Fruit fly (Drosophila melanogaster): Measurements from ENCODE around the gene Gr64d.

Gene Gr64d

dm6 chr3L:4071561-4072049 lies 39.7 kb downstream of the Gr64d start, which contains the start of gene wit:
Gene wit (minus strand): TSS chr3L:4071717.
- TF ChIP-seq Mio (GFP tag; optimal IDR thresholded peaks at IDR 0.05) (no peak), Hr83 (GFP tag; optimal IDR thresholded peaks at IDR 0.05; ENCODE audit: poor library complexity, severe bottlenecking) (peak; percentile 38), OdsH (GFP tag; optimal IDR thresholded peaks at IDR 0.05) (no peak), foxo (GFP tag; optimal IDR thresholded peaks at IDR 0.05) (no peak), dsf (GFP tag; optimal IDR thresholded peaks at IDR 0.05; ENCODE audit: borderline replicate concordance) (no peak), usp (GFP tag; optimal IDR thresholded peaks at IDR 0.05) (no peak), brk (GFP tag; optimal IDR thresholded peaks at IDR 0.05) (peak; percentile 42), lola (GFP tag; optimal IDR thresholded peaks at IDR 0.05) (no peak), psq (GFP tag; optimal IDR thresholded peaks at IDR 0.05) (peak; percentile 92), ey (GFP tag; optimal IDR thresholded peaks at IDR 0.05) (no peak), pan (optimal IDR thresholded peaks at IDR 0.05) (no peak), Rel (GFP tag; optimal IDR thresholded peaks at IDR 0.05) (peak; percentile 10), Rel (tag; optimal IDR thresholded peaks at IDR 0.05) (no peak), dmrt93B (GFP tag; optimal IDR thresholded peaks at IDR 0.05) (no peak), Dfd (GFP tag; optimal IDR thresholded peaks at IDR 0.05) (no peak), HLH106 (tag; optimal IDR thresholded peaks at IDR 0.05) (no peak), Myc (optimal IDR thresholded peaks at IDR 0.05) (no peak), Sp1 (GFP tag; optimal IDR thresholded peaks at IDR 0.05) (peak; percentile 18), br (GFP tag; optimal IDR thresholded peaks at IDR 0.05) (peak; percentile 63), CG32264 (GFP tag; optimal IDR thresholded peaks at IDR 0.05) (peak; percentile 47), sv (GFP tag; optimal IDR thresholded peaks at IDR 0.05) (no peak), GATAd (GFP tag; optimal IDR thresholded peaks at IDR 0.05) (no peak), Dif (GFP tag; optimal IDR thresholded peaks at IDR 0.05; ENCODE audit: partially characterized antibody) (peak; percentile 98), woc (GFP tag; optimal IDR thresholded peaks at IDR 0.05) (no peak), N (GFP tag; optimal IDR thresholded peaks at IDR 0.05) (no peak), tai (GFP tag; optimal IDR thresholded peaks at IDR 0.05) (no peak), Vsx2 (GFP tag; optimal IDR thresholded peaks at IDR 0.05; ENCODE audit: partially characterized antibody) (peak; percentile 95), Hr78 (GFP tag; optimal IDR thresholded peaks at IDR 0.05) (no peak), dl (GFP tag; optimal IDR thresholded peaks at IDR 0.05; ENCODE audit: insufficient read depth in 1 of 2, partially characterized antibody in 2 of 2) (peak; percentile 91 to 96), CrebA (GFP tag; optimal IDR thresholded peaks at IDR 0.05; ENCODE audit: borderline replicate concordance) (peak; percentile 77), sage (GFP tag; optimal IDR thresholded peaks at IDR 0.05) (peak; percentile 85), fru (GFP tag; optimal IDR thresholded peaks at IDR 0.05) (peak; percentile 99), CG9705 (GFP tag; optimal IDR thresholded peaks at IDR 0.05) (no peak), jim (GFP tag; optimal IDR thresholded peaks at IDR 0.05) (no peak), Abd-B (GFP tag; optimal IDR thresholded peaks at IDR 0.05) (no peak), h (GFP tag; optimal IDR thresholded peaks at IDR 0.05) (peak; percentile 16), rgr (GFP tag; optimal IDR thresholded peaks at IDR 0.05) (peak; percentile 52), Jra (GFP tag; optimal IDR thresholded peaks at IDR 0.05) (peak; percentile 53), Hnf4 (GFP tag; optimal IDR thresholded peaks at IDR 0.05) (peak; percentile 42)

- TF ChIP-seq sage (GFP tag; optimal IDR thresholded peaks at IDR 0.05) (no peak), dsf (GFP tag; optimal IDR thresholded peaks at IDR 0.05; ENCODE audit: borderline replicate concordance) (no peak)
These were observed 40.9 kb downstream of the Gr64d start for dm6 chr3L:4072717-4073116.

- TF ChIP-seq h (GFP tag; optimal IDR thresholded peaks at IDR 0.05) (no peak), ey (GFP tag; optimal IDR thresholded peaks at IDR 0.05) (no peak), sage (GFP tag; optimal IDR thresholded peaks at IDR 0.05) (no peak), Vsx2 (GFP tag; optimal IDR thresholded peaks at IDR 0.05; ENCODE audit: partially characterized antibody) (no peak), Hr83 (GFP tag; optimal IDR thresholded peaks at IDR 0.05; ENCODE audit: poor library complexity, severe bottlenecking) (no peak), sv (GFP tag; optimal IDR thresholded peaks at IDR 0.05) (no peak), N (GFP tag; optimal IDR thresholded peaks at IDR 0.05) (no peak)
These were observed 41.9 kb downstream of the Gr64d start, which contains the start of gene Faa for dm6 chr3L:4073755-4074154. Gene Faa (minus strand): TSS chr3L:4073954.

Data from whole organism, wandering third instar larva.